Worm (Caenorhabditis elegans): ENCODE results near the gene msp-38.

Gene msp-38

DNA sequence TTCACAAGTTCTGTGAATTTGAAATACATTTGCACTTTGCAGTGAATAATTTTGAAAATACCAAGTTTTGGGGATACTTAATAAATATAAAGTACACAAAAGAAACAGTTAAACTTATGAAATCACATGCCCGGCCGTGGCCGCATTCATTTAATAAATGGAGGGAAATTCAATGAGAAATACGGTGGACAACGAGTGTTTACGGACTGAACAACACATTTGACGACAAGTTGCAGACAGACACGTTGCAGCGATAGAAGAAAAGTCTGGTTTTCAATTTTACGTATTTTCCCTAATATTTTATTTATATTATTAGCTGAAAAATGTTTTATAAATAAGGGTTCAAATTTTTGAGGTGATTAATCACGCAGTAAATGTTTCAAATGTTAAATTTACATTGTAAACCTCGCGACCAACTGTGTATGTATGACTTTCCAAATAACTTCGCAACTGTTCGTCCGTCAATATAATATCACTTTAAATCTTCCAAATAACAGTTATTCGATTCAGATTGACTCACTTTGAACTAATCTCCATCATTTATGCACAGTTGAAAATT, 8.0 kb upstream of the msp-38 start, which contains the start of gene copg-1:
copg-1 (plus strand) TSS at position 509 of the 559 bp plus-strand sequence.
- TF ChIP-seq unc-62 (GFP tag; optimal IDR thresholded peaks at IDR 0.05) = no peak

ce11 chrIV:10150552-10151004, 7.0 kb upstream of the msp-38 start, which contains the start of gene tsp-12:
tsp-12 (minus strand) TSS chrIV:10150602.
- TF ChIP-seq unc-62 (GFP tag; optimal IDR thresholded peaks at IDR 0.05) = no peak

- TF ChIP-seq unc-62 (GFP tag; optimal IDR thresholded peaks at IDR 0.05) = no peak
Measured at ce11 chrIV:10148938-10149337, 5.4 kb upstream of the msp-38 start, which contains the start of gene pigs-1. pigs-1 (minus strand) TSS chrIV:10149038.

DNA sequence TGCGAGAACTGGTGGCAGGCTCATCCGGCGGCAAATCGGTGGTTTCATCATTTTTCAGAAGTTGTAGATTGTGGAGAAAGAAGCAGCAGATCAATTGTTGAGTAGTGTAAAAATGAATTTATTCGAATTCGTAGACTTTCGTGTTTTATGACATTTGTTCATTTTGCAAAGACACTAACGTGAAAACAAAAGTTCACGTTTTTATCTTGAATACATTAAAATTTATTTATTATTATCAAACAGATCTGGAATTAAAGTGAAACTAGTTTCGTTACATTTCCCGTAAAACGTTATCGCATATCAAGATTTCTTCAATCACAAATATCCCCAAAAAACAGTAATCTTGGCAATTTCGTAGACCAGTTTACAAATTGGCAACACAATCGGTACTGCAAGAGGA, 3.3 kb upstream of the msp-38 start, which contains the start of gene T14G10.8:
T14G10.8 (minus strand) TSS at position 101 of the 400 bp plus-strand sequence.
- no peak for TF ChIP-seq unc-62 (GFP tag; optimal IDR thresholded peaks at IDR 0.05)

- no peak for TF ChIP-seq unc-62 (GFP tag; optimal IDR thresholded peaks at IDR 0.05)
Measured at ce11 chrIV:10144909-10145308, 1.4 kb upstream of the msp-38 start.

ce11 chrIV:10144487-10144886, 947 bp upstream of the msp-38 start:
- no peak for TF ChIP-seq unc-62 (GFP tag; optimal IDR thresholded peaks at IDR 0.05)

DNA sequence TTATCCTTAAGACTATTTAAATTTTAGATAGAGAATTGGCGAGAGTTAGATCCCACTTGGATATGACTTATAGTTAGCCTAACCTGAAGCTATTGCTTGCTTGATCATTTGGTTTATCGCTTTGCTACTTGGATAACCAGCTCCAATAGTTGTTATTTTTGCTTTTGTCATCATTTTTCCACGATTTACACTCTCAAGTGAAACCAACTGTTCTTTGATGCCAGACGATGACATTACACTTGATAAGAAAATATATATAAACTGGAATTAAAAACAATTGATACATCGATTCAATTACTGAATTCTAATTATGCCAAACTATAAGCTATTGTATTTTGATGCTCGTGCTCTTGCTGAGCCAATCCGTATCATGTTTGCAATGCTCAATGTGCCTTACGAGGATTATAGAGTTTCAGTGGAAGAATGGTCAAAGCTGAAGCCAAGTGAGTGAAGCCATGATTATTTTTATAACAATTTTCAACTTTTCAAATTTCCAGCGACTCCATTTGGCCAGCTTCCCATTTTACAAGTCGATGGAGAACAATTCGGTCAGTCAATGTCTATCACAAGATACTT, 1.5 kb downstream of the msp-38 start, which contains the start of the genes gst-2, gst-4 and dhs-12:
gst-2 (minus strand) TSS at position 132 of the 576 bp plus-strand sequence.
gst-4 (plus strand) TSS at position 296 of the 576 bp plus-strand sequence.
dhs-12 (plus strand) TSS at position 526 of the 576 bp plus-strand sequence.
- no peak for TF ChIP-seq unc-62 (GFP tag; optimal IDR thresholded peaks at IDR 0.05)

DNA sequence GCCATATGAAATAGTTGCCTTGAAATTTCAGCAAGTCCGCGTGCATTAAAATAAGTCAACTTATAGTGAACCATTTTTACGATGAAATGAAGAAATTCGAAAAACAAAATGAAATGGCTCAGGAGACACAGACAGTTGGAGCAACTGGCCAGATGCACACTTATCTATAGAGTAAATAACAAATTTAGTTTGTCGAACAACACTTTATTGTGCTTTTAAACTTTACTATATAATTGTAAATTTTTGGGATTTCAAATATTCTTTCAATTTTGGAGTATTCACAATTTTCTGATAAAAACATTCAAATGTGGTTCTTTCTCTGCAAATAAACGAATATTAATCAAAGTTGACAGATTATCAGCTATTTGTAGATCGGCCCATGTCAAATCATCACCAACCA, 3.4 kb downstream of the msp-38 start, which contains the start of gene gst-3:
gst-3 (minus strand) TSS at position 101 of the 400 bp plus-strand sequence.
- no peak for TF ChIP-seq unc-62 (GFP tag; optimal IDR thresholded peaks at IDR 0.05)

- TF ChIP-seq unc-62 (GFP tag; optimal IDR thresholded peaks at IDR 0.05) = no peak
Measured at ce11 chrIV:10137804-10138203, 5.7 kb downstream of the msp-38 start, which contains the start of gene K08F4.12. K08F4.12 (plus strand) TSS chrIV:10138104.

DNA sequence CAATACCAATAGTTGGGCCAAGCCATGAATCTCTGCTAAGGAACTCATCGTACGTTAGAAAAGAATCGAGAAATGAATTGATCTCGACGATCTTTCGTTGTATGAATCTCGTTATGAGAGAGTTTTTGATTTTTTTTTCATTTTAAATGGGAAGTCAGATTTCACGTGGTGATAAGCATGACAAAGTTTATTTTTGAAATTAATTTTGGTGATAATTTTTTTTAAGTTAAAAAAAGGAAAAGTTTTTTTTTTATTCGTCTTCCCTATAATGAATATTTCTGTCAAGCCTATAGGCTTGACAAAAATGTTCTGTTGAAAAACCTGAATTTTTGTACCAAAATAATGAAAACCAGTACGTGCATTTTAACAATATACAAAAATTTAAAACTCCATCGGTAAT, 7.7 kb downstream of the msp-38 start, which contains the start of gene K08F4.5:
K08F4.5 (minus strand) TSS at position 101 of the 400 bp plus-strand sequence.
- TF ChIP-seq unc-62 (GFP tag; optimal IDR thresholded peaks at IDR 0.05) = no peak

- no peak for TF ChIP-seq unc-62 (GFP tag; optimal IDR thresholded peaks at IDR 0.05)
Measured at ce11 chrIV:10129957-10130356, 13.6 kb downstream of the msp-38 start, which contains the start of gene glt-3. glt-3 (plus strand) TSS chrIV:10130257.

ce11 chrIV:10128906-10129386, 14.6 kb downstream of the msp-38 start, which contains the start of the genes gtbp-1 and K08F4.3:
gtbp-1 (minus strand) TSS chrIV:10128956.
K08F4.3 (plus strand) TSS chrIV:10129257.
- TF ChIP-seq unc-62 (GFP tag; optimal IDR thresholded peaks at IDR 0.05) = no peak

- TF ChIP-seq unc-62 (GFP tag; optimal IDR thresholded peaks at IDR 0.05) = no peak
Measured at ce11 chrIV:10128446-10128845, 15.1 kb downstream of the msp-38 start.

- no peak for TF ChIP-seq unc-62 (GFP tag; optimal IDR thresholded peaks at IDR 0.05)
Measured at ce11 chrIV:10126544-10126943, 17.0 kb downstream of the msp-38 start, which contains the start of gene ctf-18. ctf-18 (minus strand) TSS chrIV:10126644.

DNA sequence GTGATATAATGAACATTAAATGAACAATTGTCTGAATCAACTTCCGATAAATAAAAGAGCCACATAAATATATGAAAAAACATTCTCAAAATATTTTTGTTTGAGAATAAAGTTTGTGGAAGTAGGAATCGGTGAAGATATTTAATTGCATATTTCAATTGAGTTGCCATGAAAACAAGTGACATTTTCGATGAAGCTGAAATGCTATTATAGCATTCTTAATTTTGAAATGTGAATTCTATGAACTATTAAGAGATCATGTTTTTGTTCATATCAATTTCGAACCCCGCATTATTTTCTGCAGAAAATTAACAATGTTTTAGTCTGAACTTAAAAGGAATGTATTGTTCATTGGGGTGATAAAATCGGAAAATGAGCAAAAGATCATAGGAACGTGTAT, 21.3 kb downstream of the msp-38 start, which contains the start of gene irld-21:
irld-21 (minus strand) TSS at position 101 of the 400 bp plus-strand sequence.
- TF ChIP-seq unc-62 (GFP tag; optimal IDR thresholded peaks at IDR 0.05) = no peak

- TF ChIP-seq unc-62 (GFP tag; optimal IDR thresholded peaks at IDR 0.05) = no peak
Measured at ce11 chrIV:10116765-10117164, 26.8 kb downstream of the msp-38 start.
